Worm (Caenorhabditis elegans): Measurements from ENCODE around the gene F54C9.7.

DNA sequence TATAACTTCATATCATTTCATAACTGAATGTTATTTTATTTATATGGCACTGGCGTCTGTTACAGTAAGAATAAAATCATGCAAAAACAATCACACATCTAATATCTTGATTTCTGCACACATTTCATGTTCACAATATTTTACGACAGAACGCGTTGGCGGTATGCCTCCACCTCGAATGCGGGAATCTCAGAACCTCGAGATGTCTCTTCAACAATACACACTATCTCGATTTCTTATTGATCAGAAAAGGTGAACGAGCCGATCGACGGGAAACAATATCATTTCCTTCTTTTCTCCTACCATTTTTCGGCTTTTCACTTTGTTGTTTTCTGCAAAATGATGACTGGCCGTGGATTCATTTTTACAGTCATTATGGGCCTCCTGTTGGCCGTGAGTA is 34.5 kb downstream of the F54C9.7 start, which contains the start of gene F28C6.10:
- TF ChIP-seq unc-39 (tag; optimal IDR thresholded peaks at IDR 0.05): no peak
- TF ChIP-seq pha-4 (tag; optimal IDR thresholded peaks at IDR 0.05): no peak
- TF ChIP-seq mep-1 (tag; optimal IDR thresholded peaks at IDR 0.05): no peak
